Fruit fly (Drosophila melanogaster) whole organism, embryonic: ENCODE measurements around the gene Rrp5.

Experiments used
- ATbp ChIP-seq: fragments of 200-800 bp; sonication (Bioruptor generic); optimal IDR thresholded peaks from 2 replicates; lab custom pipeline; 2017; ENCODE audit warnings: missing biosample characterization, mild to moderate bottlenecking, missing genetic modification characterization, missing genetic modification reagents
- Abd-B ChIP-seq: fragments of 200-800 bp; sonication (Bioruptor generic); optimal IDR thresholded peaks from 2 replicates; lab custom pipeline; 2018; ENCODE audit warnings: missing biosample characterization, mild to moderate bottlenecking, missing genetic modification characterization, moderate library complexity
- Aef1 ChIP-seq: fragments of 200-800 bp; sonication (Bioruptor generic); IDR thresholded peaks from 3 replicates; pipeline ENCODE4 v1.3.6; 2022; ENCODE audit warnings: missing biosample characterization, missing genetic modification characterization
- Atf3 ChIP-seq: fragments of 200-800 bp; sonication (Bioruptor generic); optimal IDR thresholded peaks from 3 replicates; lab custom pipeline; 2016; ENCODE audit warnings: missing biosample characterization, missing genetic modification characterization
- CG12071 ChIP-seq: fragments of 200-800 bp; sonication (Bioruptor generic); optimal IDR thresholded peaks from 3 replicates; lab custom pipeline; 2018; ENCODE audit warnings: missing biosample characterization, mild to moderate bottlenecking, missing genetic modification characterization
- CG1233 ChIP-seq: fragments of 200-800 bp; sonication (Bioruptor generic); optimal IDR thresholded peaks from 4 replicates; lab custom pipeline; 2018; ENCODE audit warnings: missing biosample characterization, mild to moderate bottlenecking, missing genetic modification characterization
- CG12391 ChIP-seq: fragments of 200-800 bp; sonication (Bioruptor generic); optimal IDR thresholded peaks from 3 replicates; lab custom pipeline; 2018; ENCODE audit warnings: missing biosample characterization, mild to moderate bottlenecking, missing genetic modification characterization, moderate library complexity
- CG15601 ChIP-seq: fragments of 200-800 bp; sonication (Bioruptor generic); optimal IDR thresholded peaks from 3 replicates; lab custom pipeline; 2019; ENCODE audit warnings: missing biosample characterization, mild to moderate bottlenecking, missing genetic modification characterization, moderate library complexity
- CG16863 ChIP-seq: fragments of 200-800 bp; sonication (Bioruptor generic); optimal IDR thresholded peaks from 3 replicates; lab custom pipeline; 2016; ENCODE audit warnings: missing biosample characterization, missing genetic modification characterization
- CG17829 ChIP-seq: fragments of 200-800 bp; optimal IDR thresholded peaks from 2 replicates; lab custom pipeline; 2019; ENCODE audit warnings: missing biosample characterization, mild to moderate bottlenecking, missing genetic modification characterization, moderate library complexity
- CG2889 ChIP-seq: fragments of 200-800 bp; sonication (Bioruptor generic); IDR thresholded peaks from 3 replicates; pipeline ENCODE4 v1.3.6; 2022; ENCODE audit warnings: missing biosample characterization, missing genetic modification characterization
- CG30431 ChIP-seq: fragments of 200-800 bp; sonication (Bioruptor generic); optimal IDR thresholded peaks from 2 replicates; lab custom pipeline; 2017; ENCODE audit warnings: missing biosample characterization, missing genetic modification characterization
- CG3065 ChIP-seq: fragments of 200-800 bp; sonication (Bioruptor generic); optimal IDR thresholded peaks from 2 replicates; lab custom pipeline; 2016; ENCODE audit warnings: missing biosample characterization, missing genetic modification characterization
- CG31441 ChIP-seq: fragments of 200-800 bp; sonication (Bioruptor generic); IDR thresholded peaks from 2 replicates; pipeline ENCODE4 v1.3.6; 2022; ENCODE audit warnings: missing biosample characterization, missing genetic modification characterization
- CG3995 ChIP-seq: fragments of 200-800 bp; sonication (Bioruptor generic); optimal IDR thresholded peaks from 3 replicates; lab custom pipeline; 2016; ENCODE audit warnings: missing biosample characterization, missing genetic modification characterization
- CG4617 ChIP-seq: fragments of 200-800 bp; sonication (Bioruptor generic); optimal IDR thresholded peaks from 3 replicates; lab custom pipeline; 2016; ENCODE audit warnings: missing biosample characterization, missing genetic modification characterization, borderline replicate concordance
- CG5180 ChIP-seq: fragments of 200-800 bp; sonication (Bioruptor generic); optimal IDR thresholded peaks from 3 replicates; lab custom pipeline; 2017; ENCODE audit warnings: missing biosample characterization, missing genetic modification characterization, mild to moderate bottlenecking, moderate library complexity, missing genetic modification reagents
- CG6765 ChIP-seq: fragments of 200-800 bp; sonication (Bioruptor generic); optimal IDR thresholded peaks from 3 replicates; lab custom pipeline; 2017; ENCODE audit warnings: missing biosample characterization, mild to moderate bottlenecking, missing genetic modification characterization
- CG7357 ChIP-seq: fragments of 200-800 bp; sonication (Bioruptor generic); IDR thresholded peaks from 3 replicates; pipeline ENCODE4 v1.3.6; 2022; ENCODE audit warnings: missing biosample characterization, missing genetic modification characterization
- CG8944 ChIP-seq: fragments of 200-800 bp; sonication (Bioruptor generic); optimal IDR thresholded peaks from 3 replicates; lab custom pipeline; 2016; ENCODE audit warnings: missing biosample characterization, missing genetic modification characterization
- ERR ChIP-seq: fragments of 200-800 bp; sonication (Bioruptor generic); optimal IDR thresholded peaks from 2 replicates; lab custom pipeline; 2016; ENCODE audit warnings: missing biosample characterization, missing genetic modification characterization
- Ets97D ChIP-seq: fragments of 200-800 bp; sonication (Bioruptor generic); optimal IDR thresholded peaks from 3 replicates; lab custom pipeline; 2016; ENCODE audit warnings: missing biosample characterization, missing genetic modification characterization
- Fer1 ChIP-seq: fragments of 200-800 bp; sonication (Bioruptor generic); optimal IDR thresholded peaks from 2 replicates; lab custom pipeline; 2017; ENCODE audit warnings: missing biosample characterization, mild to moderate bottlenecking, missing genetic modification characterization
- Hmx ChIP-seq: fragments of 200-800 bp; sonication (Bioruptor generic); optimal IDR thresholded peaks from 2 replicates; lab custom pipeline; 2016; ENCODE audit warnings: missing biosample characterization, missing genetic modification characterization
- Max ChIP-seq: fragments of 200-800 bp; sonication (Bioruptor generic); optimal IDR thresholded peaks from 2 replicates; lab custom pipeline; 2016; ENCODE audit warnings: missing biosample characterization, mild to moderate bottlenecking, missing genetic modification characterization
- Meics ChIP-seq: fragments of 200-800 bp; sonication (Bioruptor generic); optimal IDR thresholded peaks from 2 replicates; lab custom pipeline; 2017; ENCODE audit warnings: missing biosample characterization, mild to moderate bottlenecking, missing genetic modification characterization
- Mrtf ChIP-seq: fragments of 200-800 bp; sonication (Bioruptor generic); IDR thresholded peaks from 3 replicates; pipeline ENCODE4 v1.3.6; 2022; ENCODE audit warnings: missing biosample characterization, missing genetic modification characterization
- NC2α ChIP-seq: fragments of 200-800 bp; sonication (Bioruptor generic); optimal IDR thresholded peaks from 2 replicates; lab custom pipeline; 2016; ENCODE audit warnings: missing biosample characterization, missing genetic modification characterization
- Oaz ChIP-seq: fragments of 200-800 bp; sonication (Bioruptor generic); IDR thresholded peaks from 2 replicates; pipeline ENCODE4 v1.3.6; 2022; ENCODE audit warnings: missing biosample characterization, missing genetic modification characterization
- Oli ChIP-seq: fragments of 200-800 bp; sonication (Bioruptor generic); optimal IDR thresholded peaks from 2 replicates; lab custom pipeline; 2018; ENCODE audit warnings: missing biosample characterization, mild to moderate bottlenecking, missing genetic modification characterization, moderate library complexity
- Rx ChIP-seq: fragments of 200-800 bp; sonication (Bioruptor generic); IDR thresholded peaks from 2 replicates; pipeline ENCODE4 v1.3.6; 2022; ENCODE audit warnings: missing biosample characterization, missing genetic modification characterization
- Sry-β ChIP-seq: fragments of 200-800 bp; sonication (Bioruptor generic); optimal IDR thresholded peaks from 2 replicates; lab custom pipeline; 2018; ENCODE audit warnings: missing biosample characterization, mild to moderate bottlenecking, missing genetic modification characterization, moderate library complexity
- Trl ChIP-seq, 3 experiments: fragments of >200 bp in 2 of 3; fragments of 200-800 bp in 1 of 3; sonication (Bioruptor generic) in 1 of 3; optimal IDR thresholded peaks; 2 replicates in 1 of 3; 3 replicates in 2 of 3; lab custom pipeline; 2016 to 2017; ENCODE audit warnings: missing biosample characterization in 1 of 3, missing genetic modification characterization in 1 of 3
- ash1 ChIP-seq: fragments of 200-800 bp; sonication (Bioruptor generic); optimal IDR thresholded peaks from 2 replicates; lab custom pipeline; 2018; ENCODE audit warnings: missing biosample characterization, mild to moderate bottlenecking, missing genetic modification characterization
- ato ChIP-seq: fragments of 200-800 bp; sonication (Bioruptor generic); IDR thresholded peaks from 2 replicates; pipeline ENCODE4 v1.3.6; 2022; ENCODE audit warnings: missing biosample characterization, missing genetic modification characterization; ENCODE audit not compliant: partially characterized antibody
- cato ChIP-seq: fragments of 200-800 bp; sonication (Bioruptor generic); optimal IDR thresholded peaks from 2 replicates; lab custom pipeline; 2016; ENCODE audit warnings: missing biosample characterization, missing genetic modification characterization, borderline replicate concordance
- esg ChIP-seq: fragments of 200-800 bp; sonication (Bioruptor generic); conservative IDR thresholded peaks from 2 replicates; pipeline ENCODE4 v1.3.6; 2022; ENCODE audit warnings: missing biosample characterization, missing genetic modification characterization
- exex ChIP-seq: fragments of 200-800 bp; sonication (Bioruptor generic); optimal IDR thresholded peaks from 4 replicates; lab custom pipeline; 2018; ENCODE audit warnings: missing biosample characterization, mild to moderate bottlenecking, missing genetic modification characterization, moderate library complexity
- fu2 ChIP-seq: fragments of 200-800 bp; sonication (Bioruptor generic); optimal IDR thresholded peaks from 2 replicates; lab custom pipeline; 2016; ENCODE audit warnings: missing biosample characterization, missing genetic modification characterization
- gsb ChIP-seq: fragments of 200-800 bp; sonication (Bioruptor generic); IDR thresholded peaks from 2 replicates; pipeline ENCODE4 v1.3.6; 2022; ENCODE audit warnings: missing biosample characterization, missing genetic modification characterization
- inv ChIP-seq: fragments of 200-800 bp; sonication (Bioruptor generic); IDR thresholded peaks from 2 replicates; pipeline ENCODE4 v1.3.6; 2022; ENCODE audit warnings: missing biosample characterization, missing genetic modification characterization; ENCODE audit not compliant: partially characterized antibody
- nerfin-2 ChIP-seq: fragments of 200-800 bp; sonication (Bioruptor generic); IDR thresholded peaks from 2 replicates; pipeline ENCODE4 v1.3.6; 2022; ENCODE audit warnings: missing biosample characterization, missing genetic modification characterization; ENCODE audit not compliant: partially characterized antibody
- peb ChIP-seq: fragments of 200-800 bp; sonication (Bioruptor generic); IDR thresholded peaks from 2 replicates; pipeline ENCODE4 v1.3.6; 2022; ENCODE audit warnings: missing biosample characterization, missing genetic modification characterization
- phol ChIP-seq: fragments of 200-800 bp; sonication (Bioruptor generic); optimal IDR thresholded peaks from 3 replicates; lab custom pipeline; 2018; ENCODE audit warnings: missing biosample characterization, mild to moderate bottlenecking, missing genetic modification characterization, moderate library complexity
- prd ChIP-seq, 3 experiments: fragments of >200 bp in 2 of 3; fragments of 200-800 bp in 1 of 3; sonication (Bioruptor generic) in 1 of 3; optimal IDR thresholded peaks in 2 of 3; IDR thresholded peaks in 1 of 3; 2 replicates in 2 of 3; 3 replicates in 1 of 3; pipeline versions ENCODE4 v1.3.6 to Lab custom; 2017 to 2022; ENCODE audit warnings: missing biosample characterization in 1 of 3, missing genetic modification characterization in 1 of 3
- pum ChIP-seq: fragments of 200-800 bp; sonication (Bioruptor generic); optimal IDR thresholded peaks from 2 replicates; lab custom pipeline; 2016; ENCODE audit warnings: missing biosample characterization, missing genetic modification characterization
- seq ChIP-seq: fragments of 200-800 bp; sonication (Bioruptor generic); IDR thresholded peaks from 2 replicates; pipeline ENCODE4 v1.3.6; 2022; ENCODE audit warnings: missing biosample characterization, missing genetic modification characterization
- slbo ChIP-seq: fragments of 200-800 bp; sonication (Bioruptor generic); IDR thresholded peaks from 2 replicates; pipeline ENCODE4 v1.3.6; 2022; ENCODE audit warnings: missing biosample characterization, missing genetic modification characterization
- slou ChIP-seq: fragments of 200-800 bp; sonication (Bioruptor generic); optimal IDR thresholded peaks from 3 replicates; lab custom pipeline; 2016; ENCODE audit warnings: missing biosample characterization, missing genetic modification characterization
- sug ChIP-seq: fragments of 200-800 bp; optimal IDR thresholded peaks from 2 replicates; lab custom pipeline; 2019; ENCODE audit warnings: missing biosample characterization, mild to moderate bottlenecking, missing genetic modification characterization, moderate library complexity
- toy ChIP-seq: fragments of 200-800 bp; sonication (Bioruptor generic); IDR thresholded peaks from 2 replicates; pipeline ENCODE4 v1.3.6; 2022; ENCODE audit warnings: missing biosample characterization, missing genetic modification characterization

Rrp5 gene

DNA sequence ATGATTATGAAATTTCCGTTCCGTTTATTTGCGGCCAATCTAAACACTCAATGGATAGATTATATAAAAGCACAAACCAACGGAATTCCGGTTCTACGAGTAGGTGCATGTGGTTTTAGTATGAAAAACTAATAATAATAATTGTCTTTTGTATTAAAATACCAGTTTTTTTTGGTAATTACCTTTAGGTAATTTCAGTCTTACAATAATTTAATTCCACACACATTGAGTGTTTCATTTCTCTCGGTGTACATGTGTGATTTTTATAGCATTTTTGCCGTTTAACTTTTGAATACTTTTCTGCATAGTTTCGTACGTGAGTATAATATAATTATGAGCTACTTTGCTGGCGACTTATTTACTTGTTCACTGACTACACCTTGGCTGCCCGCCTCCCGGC lies 30.1 kb downstream of the Rrp5 start (continued):
- TF ChIP-seq pum (GFP tag; lab: Kevin White, UChicago) (no peak), Hmx (GFP tag; lab: Kevin White, UChicago) (no peak), Max (no peak), CG17829 (tag; lab: Kevin White, UChicago) (no peak), sug (tag; lab: Kevin White, UChicago) (no peak), exex (tag; lab: Kevin White, UChicago) (no peak), Ets97D (GFP tag; lab: Kevin White, UChicago) (no peak), CG5180 (GFP tag; lab: Kevin White, UChicago) (no peak), CG12071 (GFP tag; lab: Kevin White, UChicago) (no peak), CG3065 (GFP tag; lab: Kevin White, UChicago) (no peak), CG30431 (GFP tag; lab: Kevin White, UChicago) (peak; percentile 0), CG6765 (GFP tag; lab: Kevin White, UChicago) (no peak), slbo (GFP tag; lab: Robert Waterston, UW) (peak; percentile 54), CG31441 (GFP tag; lab: Robert Waterston, UW) (no peak), seq (GFP tag; lab: Robert Waterston, UW) (no peak), CG3995 (GFP tag; lab: Kevin White, UChicago) (no peak), Meics (no peak), Rx (GFP tag; lab: Robert Waterston, UW) (no peak), fu2 (GFP tag; lab: Kevin White, UChicago) (no peak), slou (GFP tag; lab: Kevin White, UChicago) (peak; percentile 9), CG16863 (no peak), CG2889 (GFP tag; lab: Robert Waterston, UW) (no peak), ATbp (GFP tag; lab: Kevin White, UChicago) (no peak), inv (GFP tag; lab: Robert Waterston, UW) (no peak), CG15601 (no peak), Trl (optimal IDR thresholded peaks at IDR 0.05; lab: Kevin White, UChicago) (no peak), Trl (GFP tag; optimal IDR thresholded peaks at IDR 0.05; lab: Kevin White, UChicago) (no peak), gsb (no peak), esg (GFP tag; lab: Robert Waterston, UW) (no peak), Mrtf (GFP tag; lab: Robert Waterston, UW) (no peak), CG7357 (peak; percentile 31; the same call in 1 of the 3 replicates), Fer1 (GFP tag; lab: Kevin White, UChicago) (no peak), cato (GFP tag; lab: Kevin White, UChicago) (no peak), ash1 (GFP tag; lab: Kevin White, UChicago) (no peak), peb (no peak), CG4617 (GFP tag; lab: Kevin White, UChicago) (no peak), Atf3 (no peak), CG1233 (GFP tag; lab: Kevin White, UChicago) (no peak), Oli (tag; lab: Kevin White, UChicago) (peak; percentile 6), Aef1 (GFP tag; lab: Robert Waterston, UW) (no peak), nerfin-2 (GFP tag; lab: Robert Waterston, UW) (no peak), ato (GFP tag; lab: Robert Waterston, UW) (no peak), Abd-B (GFP tag; lab: Kevin White, UChicago) (no peak), Oaz (GFP tag; lab: Robert Waterston, UW) (no peak), CG8944 (GFP tag; lab: Kevin White, UChicago) (no peak), prd (optimal IDR thresholded peaks at IDR 0.05; lab: Kevin White, UChicago) (no peak), prd (GFP tag; IDR thresholded peaks at IDR 0.05; lab: Robert Waterston, UW) (peak; percentile 30; the same call in 1 of the 3 replicates), CG12391 (tag; lab: Kevin White, UChicago) (peak; percentile 7), NC2α (no peak), toy (GFP tag; lab: Robert Waterston, UW) (no peak), phol (tag; lab: Kevin White, UChicago) (peak; percentile 11), Sry-β (no peak), ERR (GFP tag; lab: Kevin White, UChicago) (no peak)
